Worm (Caenorhabditis elegans) whole organism, L2 larva: ENCODE results near the gene T19D12.1.

Experiments
- C34F6.9 ChIP-seq: fragments of 150-350 bp; optimal IDR thresholded peaks from 2 replicates; lab custom pipeline; 2014; ENCODE audit warnings: missing biosample characterization, missing genetic modification characterization
- F13H6.1 ChIP-seq: sonication (generic microtip); optimal IDR thresholded peaks from 2 replicates; lab custom pipeline; 2016; ENCODE audit warnings: missing genetic modification characterization, missing compliant biosample characterization
- R02D3.7 ChIP-seq: fragments of 150-350 bp; optimal IDR thresholded peaks from 2 replicates; lab custom pipeline; 2014; ENCODE audit warnings: missing biosample characterization, missing genetic modification characterization
- Y55F3AM.14 ChIP-seq: fragments of 200-800 bp; sonication (Bioruptor generic); optimal IDR thresholded peaks from 2 replicates; lab custom pipeline; 2018; ENCODE audit warnings: mild to moderate bottlenecking, missing genetic modification characterization, missing compliant biosample characterization
- aly-2 ChIP-seq: fragments of 150-350 bp; optimal IDR thresholded peaks from 2 replicates; lab custom pipeline; 2014; ENCODE audit warnings: missing biosample characterization, missing genetic modification characterization
- ama-1 ChIP-seq: fragments of 150-350 bp; optimal IDR thresholded peaks from 2 replicates; lab custom pipeline; 2018; ENCODE audit warnings: inconsistent platforms
- ceh-16 ChIP-seq: fragments of 150-350 bp; optimal IDR thresholded peaks from 2 replicates; lab custom pipeline; 2014; ENCODE audit warnings: missing biosample characterization, missing genetic modification characterization
- ceh-82 ChIP-seq: fragments of 150-350 bp; optimal IDR thresholded peaks from 2 replicates; lab custom pipeline; 2014; ENCODE audit warnings: missing biosample characterization, missing genetic modification characterization
- crh-2 ChIP-seq: sonication (generic microtip); optimal IDR thresholded peaks from 2 replicates; lab custom pipeline; 2017; ENCODE audit warnings: missing biosample characterization, missing genetic modification characterization
- dmd-4 ChIP-seq: sonication (generic microtip); optimal IDR thresholded peaks from 2 replicates; lab custom pipeline; 2017; ENCODE audit warnings: missing biosample characterization, missing genetic modification characterization
- elt-1 ChIP-seq: fragments of 150-350 bp; optimal IDR thresholded peaks from 2 replicates; lab custom pipeline; 2014; ENCODE audit warnings: missing biosample characterization, missing genetic modification characterization
- elt-3 ChIP-seq: sonication (generic microtip); optimal IDR thresholded peaks from 2 replicates; lab custom pipeline; 2017; ENCODE audit warnings: missing biosample characterization, missing genetic modification characterization
- fos-1 ChIP-seq: fragments of 150-350 bp; optimal IDR thresholded peaks from 2 replicates; lab custom pipeline; 2014; ENCODE audit warnings: missing biosample characterization, missing genetic modification characterization
- gmeb-1 ChIP-seq: fragments of 150-350 bp; optimal IDR thresholded peaks from 2 replicates; lab custom pipeline; 2014; ENCODE audit warnings: missing biosample characterization, missing genetic modification characterization
- lin-11 ChIP-seq: fragments of 150-350 bp; sonication (generic microtip); optimal IDR thresholded peaks from 2 replicates; lab custom pipeline; 2014; ENCODE audit warnings: missing biosample characterization, missing genetic modification characterization, inconsistent platforms, mixed read lengths
- lin-39 ChIP-seq: fragments of 150-350 bp; optimal IDR thresholded peaks from 2 replicates; lab custom pipeline; 2014; ENCODE audit warnings: missing biosample characterization, missing genetic modification reagents, missing genetic modification characterization
- lsy-2 ChIP-seq, 2 experiments: fragments of 150-350 bp in 1 of 2; sonication (generic microtip) in 1 of 2; optimal IDR thresholded peaks; 2 replicates each; lab custom pipeline; 2014 to 2017; ENCODE audit warnings: missing biosample characterization in 2 of 2, missing genetic modification characterization in 2 of 2
- mab-5 ChIP-seq: fragments of 150-350 bp; optimal IDR thresholded peaks from 2 replicates; lab custom pipeline; 2014; ENCODE audit warnings: missing biosample characterization, missing genetic modification characterization
- mbf-1 ChIP-seq: sonication (generic microtip); optimal IDR thresholded peaks from 2 replicates; lab custom pipeline; 2017; ENCODE audit warnings: missing biosample characterization, missing genetic modification characterization
- nhr-11 ChIP-seq: fragments of 150-350 bp; optimal IDR thresholded peaks from 2 replicates; lab custom pipeline; 2014; ENCODE audit warnings: missing biosample characterization, missing genetic modification characterization
- nhr-12 ChIP-seq: fragments of 150-350 bp; optimal IDR thresholded peaks from 2 replicates; lab custom pipeline; 2014; ENCODE audit warnings: missing biosample characterization, missing genetic modification characterization
- nhr-129 ChIP-seq: fragments of 150-350 bp; optimal IDR thresholded peaks from 2 replicates; lab custom pipeline; 2014; ENCODE audit warnings: missing biosample characterization, missing genetic modification characterization
- nhr-21 ChIP-seq: fragments of 150-350 bp; optimal IDR thresholded peaks from 2 replicates; lab custom pipeline; 2014; ENCODE audit warnings: missing biosample characterization, missing genetic modification characterization
- nhr-25 ChIP-seq: fragments of 150-350 bp; sonication (generic microtip); optimal IDR thresholded peaks from 3 replicates; lab custom pipeline; 2014; ENCODE audit warnings: missing biosample characterization, missing genetic modification characterization
- nhr-6 ChIP-seq: fragments of 150-350 bp; optimal IDR thresholded peaks from 2 replicates; lab custom pipeline; 2014; ENCODE audit warnings: missing biosample characterization, missing genetic modification characterization
- skn-1 ChIP-seq: sonication (generic microtip); optimal IDR thresholded peaks from 2 replicates; lab custom pipeline; 2017; ENCODE audit warnings: missing biosample characterization, missing genetic modification characterization
- sma-3 ChIP-seq: sonication (generic microtip); optimal IDR thresholded peaks from 2 replicates; lab custom pipeline; 2016; ENCODE audit warnings: missing genetic modification reagents, missing genetic modification characterization, missing compliant biosample characterization
- sma-9 ChIP-seq, 2 experiments: fragments of 150-350 bp in 1 of 2; sonication (generic microtip) in 1 of 2; optimal IDR thresholded peaks; 2 replicates each; lab custom pipeline; 2014 to 2016; ENCODE audit warnings: missing genetic modification characterization in 2 of 2, mild to moderate bottlenecking in 1 of 2, missing biosample characterization in 1 of 2, missing compliant biosample characterization in 1 of 2, missing genetic modification reagents in 1 of 2, moderate library complexity in 1 of 2
- snpc-4 ChIP-seq: fragments of 150-350 bp; optimal IDR thresholded peaks from 2 replicates; lab custom pipeline; 2014; ENCODE audit warnings: missing biosample characterization, missing genetic modification characterization
- unc-39 ChIP-seq: fragments of 150-350 bp; optimal IDR thresholded peaks from 2 replicates; lab custom pipeline; 2014; ENCODE audit warnings: missing biosample characterization, missing genetic modification characterization
- unc-55 ChIP-seq: fragments of 150-350 bp; sonication (generic microtip); optimal IDR thresholded peaks from 3 replicates; lab custom pipeline; 2014; ENCODE audit warnings: missing biosample characterization, missing genetic modification reagents, missing genetic modification characterization
- unc-62 ChIP-seq: fragments of 150-350 bp; optimal IDR thresholded peaks from 2 replicates; lab custom pipeline; 2014; ENCODE audit warnings: missing biosample characterization, missing genetic modification reagents, missing genetic modification characterization
- zag-1 ChIP-seq: fragments of 150-350 bp; optimal IDR thresholded peaks from 2 replicates; lab custom pipeline; 2014; ENCODE audit warnings: missing biosample characterization, missing genetic modification characterization
- ztf-1 ChIP-seq: fragments of 200-800 bp; sonication (Bioruptor generic); conservative IDR thresholded peaks from 2 replicates; pipeline ENCODE4 v1.3.6; 2022; ENCODE audit warnings: missing genetic modification characterization, missing compliant biosample characterization
- ztf-4 ChIP-seq: fragments of 150-350 bp; optimal IDR thresholded peaks from 2 replicates; lab custom pipeline; 2014; ENCODE audit warnings: missing biosample characterization, missing genetic modification characterization

Gene T19D12.1

ce11 chrII:6685964-6686363 is 19.3 kb downstream of the T19D12.1 start:
- TF ChIP-seq ceh-16 (tag; lab: Kevin White, UChicago) (no peak), nhr-129 (no peak), crh-2 (tag; lab: Kevin White, UChicago) (no peak), zag-1 (tag; lab: Kevin White, UChicago) (no peak), Y55F3AM.14 (GFP tag; lab: Kevin White, UChicago) (no peak), nhr-12 (no peak), fos-1 (tag; lab: Kevin White, UChicago) (no peak), unc-55 (no peak), snpc-4 (tag; lab: Kevin White, UChicago) (no peak), skn-1 (tag; lab: Kevin White, UChicago) (no peak), lin-11 (tag; lab: Kevin White, UChicago) (no peak), mbf-1 (tag; lab: Kevin White, UChicago) (no peak), ztf-4 (no peak), lin-39 (tag; lab: Kevin White, UChicago) (no peak)

DNA sequence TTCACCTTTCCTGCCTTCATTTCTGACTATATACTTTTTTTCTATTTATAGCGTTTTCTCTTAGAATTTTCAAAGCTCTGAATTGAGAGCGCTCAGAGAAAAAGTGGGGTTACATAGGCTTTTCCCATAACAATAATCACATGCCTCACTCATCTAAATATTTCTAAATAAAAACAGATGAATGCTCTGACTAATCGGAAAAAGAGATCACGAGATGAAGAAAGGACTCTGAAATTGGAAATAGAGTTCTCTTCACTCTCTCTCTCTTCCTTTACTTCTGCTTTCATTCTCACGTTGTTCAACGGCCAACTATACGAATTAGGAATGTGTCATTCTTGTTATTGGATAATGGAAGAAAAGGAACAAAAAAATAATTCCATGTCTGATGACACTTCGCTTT is 22.4 kb downstream of the T19D12.1 start:
- TF ChIP-seq crh-2 (tag; lab: Kevin White, UChicago) (peak; percentile 26), lsy-2 (tag; optimal IDR thresholded peaks at IDR 0.05; lab: Kevin White, UChicago) (peak in 1 of 2 experiments; percentile 42), aly-2 (tag; lab: Kevin White, UChicago) (no peak), C34F6.9 (peak; percentile 70), ztf-1 (GFP tag; lab: Robert Waterston, UW) (no peak), nhr-21 (tag; lab: Kevin White, UChicago) (peak; percentile 9), sma-9 (GFP tag; optimal IDR thresholded peaks at IDR 0.05; lab: Kevin White, UChicago) (peak; percentile 35), sma-9 (tag; optimal IDR thresholded peaks at IDR 0.05; lab: Kevin White, UChicago) (no peak)

ce11 chrII:6695388-6695787 is 28.7 kb downstream of the T19D12.1 start, which contains the start of gene C18H9.5:
Gene C18H9.5, minus strand, starts transcription at chrII:6695566.
- TF ChIP-seq sma-9 (GFP tag; optimal IDR thresholded peaks at IDR 0.05; lab: Kevin White, UChicago) (peak; percentile 52), sma-9 (tag; optimal IDR thresholded peaks at IDR 0.05; lab: Kevin White, UChicago) (no peak), nhr-25 (tag; lab: Kevin White, UChicago) (no peak)

DNA sequence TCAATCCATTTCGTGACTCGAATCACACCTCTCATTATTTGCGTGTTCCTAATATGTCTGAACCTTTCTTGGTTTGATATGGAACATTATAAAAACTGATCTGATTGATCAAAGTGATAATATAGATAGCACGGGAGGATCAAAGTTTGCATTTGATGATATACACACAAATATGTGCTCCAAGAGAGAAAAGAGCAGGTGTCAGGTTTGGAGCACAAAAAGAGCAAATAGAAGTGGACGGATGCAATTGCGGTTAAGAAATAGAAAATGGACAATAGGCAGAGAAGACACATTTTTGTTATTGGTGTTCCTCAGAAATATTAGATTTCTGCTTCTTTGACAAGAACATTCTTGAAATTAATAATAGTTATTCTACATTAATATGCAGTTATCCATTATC is 32.1 kb downstream of the T19D12.1 start, which contains the start of gene C18H9.1:
Gene C18H9.1 (plus strand): TSS at position 301 of the 400 bp plus-strand sequence.
- no peak for TF ChIP-seq F13H6.1 (tag; lab: Kevin White, UChicago)
- no peak for TF ChIP-seq elt-1
- TF ChIP-seq unc-62, result no peak
- no peak for TF ChIP-seq unc-55
- TF ChIP-seq ztf-4, result no peak
- TF ChIP-seq, all 48 proteins: peak for 0

DNA sequence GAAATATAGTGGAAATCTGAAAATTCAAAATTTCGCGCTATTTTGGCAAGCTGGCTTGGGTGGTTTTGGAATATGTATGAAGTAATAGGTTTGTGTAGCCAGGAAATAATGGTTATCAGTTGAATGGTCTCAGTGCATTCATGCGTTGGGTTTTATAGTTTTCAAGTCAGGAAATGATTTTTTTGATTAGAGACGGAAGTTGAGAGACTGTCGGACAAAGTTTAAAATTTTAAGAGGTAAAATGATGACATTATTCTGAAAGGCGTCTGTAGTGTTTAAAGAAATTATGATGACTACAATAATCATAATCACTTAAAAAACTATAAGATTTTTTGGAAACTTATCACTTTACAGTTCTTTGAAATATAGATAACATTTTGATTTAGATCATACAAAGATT is 34.8 kb downstream of the T19D12.1 start, which contains the start of gene C18H9.6:
Gene C18H9.6 (minus strand): TSS at position 129 of the 400 bp plus-strand sequence.
- no peak for TF ChIP-seq nhr-25 (tag; lab: Kevin White, UChicago)
- no peak for TF ChIP-seq unc-39
- peak; percentile 69 for TF ChIP-seq sma-9 (GFP tag; optimal IDR thresholded peaks at IDR 0.05; lab: Kevin White, UChicago)
- no peak for TF ChIP-seq sma-9 (tag; optimal IDR thresholded peaks at IDR 0.05; lab: Kevin White, UChicago)
- TF ChIP-seq fos-1 (tag; lab: Kevin White, UChicago), result peak; percentile 85
- no peak for TF ChIP-seq elt-1
- no peak for TF ChIP-seq nhr-11 (tag; lab: Kevin White, UChicago)
- no peak for TF ChIP-seq nhr-21 (tag; lab: Kevin White, UChicago)
- peak; percentile 4 for TF ChIP-seq skn-1 (tag; lab: Kevin White, UChicago)
- no peak for TF ChIP-seq ceh-16 (tag; lab: Kevin White, UChicago)
- TF ChIP-seq sma-3 (GFP tag; lab: Kevin White, UChicago), result no peak
- TF ChIP-seq crh-2 (tag; lab: Kevin White, UChicago), result peak; percentile 14
- no peak for TF ChIP-seq ceh-82 (tag; lab: Kevin White, UChicago)
- no peak for TF ChIP-seq unc-55

DNA sequence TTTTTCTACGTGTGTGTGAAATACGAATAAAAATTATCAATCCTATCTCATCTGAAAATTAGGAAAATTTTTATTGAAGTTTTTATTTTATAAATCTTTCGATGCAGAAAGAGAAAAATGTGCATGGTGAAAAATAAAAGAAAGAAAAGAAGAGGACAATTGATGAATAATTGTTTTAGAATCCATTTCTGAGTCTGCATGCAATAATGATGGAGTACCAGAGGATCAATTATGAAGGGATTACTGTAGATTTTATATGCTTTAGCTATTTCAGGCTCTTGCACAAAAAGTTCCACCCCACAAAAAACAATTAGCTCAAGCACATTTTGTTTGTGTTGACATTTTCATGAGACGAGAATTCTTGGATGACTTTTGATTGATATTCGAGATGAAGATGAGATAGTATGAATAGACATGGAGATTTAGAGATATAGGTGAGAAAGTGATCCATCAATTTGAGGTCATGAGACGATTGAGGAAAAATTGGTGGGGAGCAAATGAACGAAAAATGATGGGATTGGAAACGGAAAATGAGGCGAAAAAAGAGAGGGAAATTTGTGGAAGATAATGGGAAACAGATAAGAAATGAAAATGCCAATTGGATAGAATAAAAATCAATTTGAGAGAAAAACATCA is 39.0 kb downstream of the T19D12.1 start, which contains the start of gene rpy-1:
Gene rpy-1 (minus strand): TSS at position 51 of the 636 bp plus-strand sequence.
- peak; percentile 42 for TF ChIP-seq F13H6.1 (tag; lab: Kevin White, UChicago)
- no peak for TF ChIP-seq crh-2 (tag; lab: Kevin White, UChicago)
- TF ChIP-seq elt-3 (tag; lab: Kevin White, UChicago), result no peak
- no peak for TF ChIP-seq ztf-1 (GFP tag; lab: Robert Waterston, UW)
- TF ChIP-seq nhr-6 (tag; lab: Kevin White, UChicago), result no peak
- TF ChIP-seq ama-1 (lab: Kevin White, UChicago), result no peak
- peak; percentile 36 for TF ChIP-seq C34F6.9
- no peak for TF ChIP-seq unc-62
- no peak for TF ChIP-seq gmeb-1 (tag; lab: Kevin White, UChicago)
- TF ChIP-seq unc-55, result peak; percentile 79
- no peak for TF ChIP-seq aly-2 (tag; lab: Kevin White, UChicago)
- no peak for TF ChIP-seq Y55F3AM.14 (GFP tag; lab: Kevin White, UChicago)
- TF ChIP-seq lsy-2 (tag; optimal IDR thresholded peaks at IDR 0.05; lab: Kevin White, UChicago), result peak in 1 of 2 experiments; percentile 42
- TF ChIP-seq skn-1 (tag; lab: Kevin White, UChicago), result no peak
- TF ChIP-seq nhr-129, result peak; percentile 66
- no peak for TF ChIP-seq snpc-4 (tag; lab: Kevin White, UChicago)
- TF ChIP-seq dmd-4 (tag; lab: Kevin White, UChicago), result no peak
- no peak for TF ChIP-seq nhr-12
- TF ChIP-seq mbf-1 (tag; lab: Kevin White, UChicago), result no peak
- no peak for TF ChIP-seq nhr-21 (tag; lab: Kevin White, UChicago)
- peak; percentile 59 for TF ChIP-seq mab-5 (tag; lab: Kevin White, UChicago)
- no peak for TF ChIP-seq R02D3.7 (tag; lab: Kevin White, UChicago)
